Fruit fly (Drosophila melanogaster) whole organism, pupa: Measurements from ENCODE around the gene Rpn11.

Experiments
- CG10348 ChIP-seq: fragments of 200-800 bp; sonication (Bioruptor generic); IDR thresholded peaks from 2 replicates; pipeline ENCODE4 v1.3.6; 2022; ENCODE audit warnings: missing biosample characterization, missing genetic modification characterization
- CG12605 ChIP-seq: fragments of 200-800 bp; sonication (Bioruptor generic); IDR thresholded peaks from 2 replicates; pipeline ENCODE4 v1.3.6; 2022; ENCODE audit warnings: missing biosample characterization, missing genetic modification characterization
- CG13204 ChIP-seq: fragments of 200-800 bp; sonication (Bioruptor generic); optimal IDR thresholded peaks from 2 replicates; lab custom pipeline; 2018; ENCODE audit warnings: missing biosample characterization, mild to moderate bottlenecking, missing genetic modification characterization, moderate library complexity
- CG14655 ChIP-seq: fragments of 200-800 bp; sonication (Bioruptor generic); optimal IDR thresholded peaks from 3 replicates; lab custom pipeline; 2017; ENCODE audit warnings: mild to moderate bottlenecking, missing biosample characterization, missing genetic modification reagents, missing genetic modification characterization
- CG15710 ChIP-seq: fragments of 200-800 bp; sonication (Bioruptor generic); optimal IDR thresholded peaks from 2 replicates; lab custom pipeline; 2018; ENCODE audit warnings: missing biosample characterization, mild to moderate bottlenecking, missing genetic modification characterization, moderate library complexity
- CG17806 ChIP-seq: fragments of 200-800 bp; sonication (Bioruptor generic); optimal IDR thresholded peaks from 2 replicates; lab custom pipeline; 2018; ENCODE audit warnings: missing biosample characterization, mild to moderate bottlenecking, missing genetic modification characterization, moderate library complexity
- CG32121 ChIP-seq: fragments of 200-800 bp; sonication (Bioruptor generic); IDR thresholded peaks from 2 replicates; pipeline ENCODE4 v1.3.6; 2022; ENCODE audit warnings: missing biosample characterization, missing genetic modification characterization
- CG34367 ChIP-seq: fragments of 200-800 bp; sonication (Bioruptor generic); optimal IDR thresholded peaks from 2 replicates; lab custom pipeline; 2018; ENCODE audit warnings: missing biosample characterization, mild to moderate bottlenecking, missing genetic modification characterization
- CG4496 ChIP-seq: fragments of 200-800 bp; sonication (Bioruptor generic); IDR thresholded peaks from 3 replicates; pipeline ENCODE4 v1.3.6; 2022; ENCODE audit warnings: missing biosample characterization, missing genetic modification characterization
- CG8159 ChIP-seq: fragments of 200-800 bp; sonication (Bioruptor generic); optimal IDR thresholded peaks from 3 replicates; lab custom pipeline; 2018; ENCODE audit warnings: missing biosample characterization, mild to moderate bottlenecking, missing genetic modification characterization, moderate library complexity
- CG8301 ChIP-seq: fragments of 200-800 bp; sonication (Bioruptor generic); optimal IDR thresholded peaks from 2 replicates; lab custom pipeline; 2018; ENCODE audit warnings: missing biosample characterization, mild to moderate bottlenecking, missing genetic modification characterization
- CG9948 ChIP-seq: fragments of 200-800 bp; sonication (Bioruptor generic); optimal IDR thresholded peaks from 2 replicates; lab custom pipeline; 2018; ENCODE audit warnings: missing biosample characterization, mild to moderate bottlenecking, missing genetic modification characterization, moderate library complexity
- D1 ChIP-seq: fragments of 200-800 bp; sonication (Bioruptor generic); optimal IDR thresholded peaks from 2 replicates; lab custom pipeline; 2018; ENCODE audit warnings: missing biosample characterization, mild to moderate bottlenecking, missing genetic modification characterization, moderate library complexity
- EcR ChIP-seq: fragments of 200-800 bp; sonication (Bioruptor generic); optimal IDR thresholded peaks from 3 replicates; lab custom pipeline; 2019; ENCODE audit warnings: missing biosample characterization, missing genetic modification characterization, mild to moderate bottlenecking, moderate library complexity, missing genetic modification reagents
- Ets98B ChIP-seq: fragments of 200-800 bp; sonication (Bioruptor generic); IDR thresholded peaks from 2 replicates; pipeline ENCODE4 v1.3.6; 2022; ENCODE audit warnings: missing biosample characterization, missing genetic modification characterization
- Pif1A ChIP-seq: fragments of 200-800 bp; sonication (Bioruptor generic); optimal IDR thresholded peaks from 3 replicates; lab custom pipeline; 2016; ENCODE audit warnings: missing biosample characterization, missing genetic modification characterization
- Pif1B ChIP-seq: fragments of 200-800 bp; sonication (Bioruptor generic); optimal IDR thresholded peaks from 3 replicates; lab custom pipeline; 2016; ENCODE audit warnings: missing biosample characterization, missing genetic modification characterization
- Snoo ChIP-seq: fragments of 200-800 bp; sonication (Bioruptor generic); optimal IDR thresholded peaks from 3 replicates; lab custom pipeline; 2017; ENCODE audit warnings: missing biosample characterization, mild to moderate bottlenecking, missing genetic modification characterization, inconsistent platforms
- fd96Ca ChIP-seq: fragments of 200-800 bp; sonication (Bioruptor generic); IDR thresholded peaks from 3 replicates; pipeline ENCODE4 v1.3.6; 2022; ENCODE audit warnings: missing biosample characterization, missing genetic modification characterization
- gl ChIP-seq: fragments of 200-800 bp; sonication (Bioruptor generic); optimal IDR thresholded peaks from 2 replicates; lab custom pipeline; 2018; ENCODE audit warnings: missing biosample characterization, mild to moderate bottlenecking, missing genetic modification characterization
- rn ChIP-seq: fragments of 200-800 bp; sonication (Bioruptor generic); IDR thresholded peaks from 2 replicates; pipeline ENCODE4 v1.3.6; 2022; ENCODE audit warnings: missing biosample characterization, missing genetic modification characterization

The Rpn11 gene

dm6 chr2L:5100577-5100976 is 41.0 kb upstream of the Rpn11 start, which contains the start of gene Msp300:
Msp300 (plus strand) TSS chr2L:5100877.
- TF ChIP-seq CG10348 (GFP tag; lab: Robert Waterston, UW): no peak

- TF ChIP-seq rn (GFP tag; lab: Robert Waterston, UW) (no peak), CG14655 (GFP tag; lab: Kevin White, UChicago) (no peak), Ets98B (GFP tag; lab: Robert Waterston, UW) (no peak), CG4496 (peak; percentile 39; the same call in 1 of the 3 replicates)
- TF ChIP-seq, all 21 proteins: peak for 1
These were observed 40.3 kb upstream of the Rpn11 start, which contains the start of gene ND-13A for dm6 chr2L:5099790-5100360. ND-13A (minus strand) TSS chr2L:5100288.

dm6 chr2L:5096761-5097160 is 37.2 kb upstream of the Rpn11 start:
- TF ChIP-seq CG4496: 0 out of 3 replicates have a peak, but pooled peaks have one; percentile 35
- TF ChIP-seq CG8301 (tag; lab: Kevin White, UChicago): no peak
- peak; percentile 5 for TF ChIP-seq gl (tag; lab: Kevin White, UChicago)
- TF ChIP-seq Ets98B (GFP tag; lab: Robert Waterston, UW): 0 out of 2 replicates have a peak, but pooled peaks have one; percentile 8
- TF ChIP-seq, all 21 proteins: peak for 3

dm6 chr2L:5096222-5096621 is 36.6 kb upstream of the Rpn11 start, which contains the start of gene CG4230:
CG4230 (plus strand) TSS chr2L:5096227.
- TF ChIP-seq CG15710 (tag; lab: Kevin White, UChicago) (no peak), CG14655 (GFP tag; lab: Kevin White, UChicago) (no peak), gl (tag; lab: Kevin White, UChicago) (no peak), CG32121 (GFP tag; lab: Robert Waterston, UW) (no peak), CG9948 (tag; lab: Kevin White, UChicago) (no peak), fd96Ca (GFP tag; lab: Robert Waterston, UW) (no peak; the same call in 2 of the 3 replicates)
- TF ChIP-seq, all 21 proteins: peak for 0

- no peak for TF ChIP-seq fd96Ca (GFP tag; lab: Robert Waterston, UW)
- peak; percentile 69 for TF ChIP-seq EcR (GFP tag; lab: Kevin White, UChicago)
These were observed 35.9 kb upstream of the Rpn11 start for dm6 chr2L:5095350-5095962.

dm6 chr2L:5093772-5094350 is 34.3 kb upstream of the Rpn11 start, which contains the start of gene CG5828:
CG5828 (plus strand) TSS chr2L:5093976.
- no peak for TF ChIP-seq CG8159 (tag; lab: Kevin White, UChicago)
- TF ChIP-seq rn (GFP tag; lab: Robert Waterston, UW): no peak
- no peak for TF ChIP-seq CG4496
- no peak for TF ChIP-seq EcR (GFP tag; lab: Kevin White, UChicago)
- no peak for TF ChIP-seq Pif1B (GFP tag; lab: Kevin White, UChicago)
- no peak for TF ChIP-seq D1 (tag; lab: Kevin White, UChicago)
- TF ChIP-seq Snoo (tag; lab: Kevin White, UChicago): no peak

dm6 chr2L:5092992-5093695 is 33.6 kb upstream of the Rpn11 start, which contains the start of gene Pgant5:
Pgant5 (minus strand) TSS chr2L:5093592.
- no peak for TF ChIP-seq CG34367 (tag; lab: Kevin White, UChicago)
- TF ChIP-seq Ets98B (GFP tag; lab: Robert Waterston, UW): peak; percentile 24; the same call in 1 of the 2 replicates
- TF ChIP-seq D1 (tag; lab: Kevin White, UChicago): peak; percentile 6
- no peak for TF ChIP-seq CG10348 (GFP tag; lab: Robert Waterston, UW)
- TF ChIP-seq CG32121 (GFP tag; lab: Robert Waterston, UW): no peak
- TF ChIP-seq gl (tag; lab: Kevin White, UChicago): no peak
- TF ChIP-seq Pif1A: peak; percentile 42
- no peak for TF ChIP-seq Snoo (tag; lab: Kevin White, UChicago)
- TF ChIP-seq CG14655 (GFP tag; lab: Kevin White, UChicago): no peak
- no peak for TF ChIP-seq rn (GFP tag; lab: Robert Waterston, UW)
- peak; percentile 30; the same call in 1 of the 3 replicates for TF ChIP-seq fd96Ca (GFP tag; lab: Robert Waterston, UW)
- no peak for TF ChIP-seq CG17806
- TF ChIP-seq CG12605 (GFP tag; lab: Robert Waterston, UW): no peak
- TF ChIP-seq CG13204 (GFP tag; lab: Kevin White, UChicago): peak; percentile 34
- peak; percentile 53; the same call in 1 of the 3 replicates for TF ChIP-seq CG4496
- TF ChIP-seq EcR (GFP tag; lab: Kevin White, UChicago): peak; percentile 39
- TF ChIP-seq CG15710 (tag; lab: Kevin White, UChicago): peak; percentile 7
- no peak for TF ChIP-seq CG8301 (tag; lab: Kevin White, UChicago)
- no peak for TF ChIP-seq CG9948 (tag; lab: Kevin White, UChicago)
- TF ChIP-seq Pif1B (GFP tag; lab: Kevin White, UChicago): no peak
- no peak for TF ChIP-seq CG8159 (tag; lab: Kevin White, UChicago)
